Worm (Caenorhabditis elegans) whole organism, L4 larva: ENCODE results near the gene gpdh-2.

Source experiments
- F10B5.3 ChIP-seq: sonication (generic microtip); optimal IDR thresholded peaks from 2 replicates; lab custom pipeline; 2016; ENCODE audit warnings: mild to moderate bottlenecking, missing genetic modification characterization, missing compliant biosample characterization
- F37D6.2 ChIP-seq: sonication (generic microtip); optimal IDR thresholded peaks from 2 replicates; lab custom pipeline; 2016; ENCODE audit warnings: mild to moderate bottlenecking, missing genetic modification characterization, missing compliant biosample characterization
- F44E2.7 ChIP-seq: fragments of 200-800 bp; sonication (Bioruptor generic); IDR thresholded peaks from 2 replicates; pipeline ENCODE4 v2.1.2; 2022; ENCODE audit warnings: missing genetic modification characterization, missing compliant biosample characterization
- T20F7.1 ChIP-seq: fragments of 200-800 bp; sonication (Bioruptor generic); optimal IDR thresholded peaks from 2 replicates; lab custom pipeline; 2018; ENCODE audit warnings: mild to moderate bottlenecking, missing genetic modification characterization, missing compliant biosample characterization
- T26A8.4 ChIP-seq: fragments of 200-800 bp; sonication (Bioruptor generic); IDR thresholded peaks from 2 replicates; pipeline ENCODE4 v1.3.6; 2022; ENCODE audit warnings: missing genetic modification characterization, missing compliant biosample characterization
- Y105C5A.15 ChIP-seq: fragments of 200-800 bp; sonication (Bioruptor generic); IDR thresholded peaks from 2 replicates; pipeline ENCODE4 v1.3.6; 2022; ENCODE audit warnings: missing genetic modification characterization, missing compliant biosample characterization
- Y48G9A.11 ChIP-seq: fragments of 200-800 bp; sonication (Bioruptor generic); IDR thresholded peaks from 2 replicates; pipeline ENCODE4 v1.3.6; 2022; ENCODE audit warnings: missing genetic modification reagents, missing genetic modification characterization, missing compliant biosample characterization
- Y5F2A.4 ChIP-seq: fragments of 200-800 bp; sonication (Bioruptor generic); optimal IDR thresholded peaks from 2 replicates; lab custom pipeline; 2018; ENCODE audit warnings: mild to moderate bottlenecking, missing genetic modification characterization, missing compliant biosample characterization
- ZK337.2 ChIP-seq: fragments of 200-800 bp; sonication (Bioruptor generic); IDR thresholded peaks from 2 replicates; pipeline ENCODE4 v1.3.6; 2022; ENCODE audit warnings: missing genetic modification reagents, missing genetic modification characterization, missing compliant biosample characterization
- aha-1 ChIP-seq: fragments of 150-350 bp; peaks from one replicate; lab custom pipeline; 2014; ENCODE audit warnings: missing biosample characterization, missing genetic modification characterization
- ama-1 ChIP-seq: fragments of 150-350 bp; optimal IDR thresholded peaks from 2 replicates; lab custom pipeline; 2014; ENCODE audit warnings: inconsistent platforms, mixed read lengths
- arid-1 ChIP-seq: fragments of 200-800 bp; sonication (Bioruptor generic); conservative IDR thresholded peaks from 2 replicates; pipeline ENCODE4 v1.3.6; 2022; ENCODE audit warnings: missing genetic modification reagents, missing genetic modification characterization, missing compliant biosample characterization
- ceh-20 ChIP-seq: fragments of 200-800 bp; sonication (Bioruptor generic); IDR thresholded peaks from 2 replicates; pipeline ENCODE4 v1.3.6; 2022; ENCODE audit warnings: missing genetic modification reagents, missing genetic modification characterization, missing compliant biosample characterization
- ceh-44 ChIP-seq: fragments of 200-800 bp; sonication (Bioruptor generic); IDR thresholded peaks from 2 replicates; pipeline ENCODE4 v1.3.6; 2022; ENCODE audit warnings: missing genetic modification reagents, missing genetic modification characterization, missing compliant biosample characterization
- ceh-62 ChIP-seq: sonication (generic microtip); optimal IDR thresholded peaks from 2 replicates; lab custom pipeline; 2017; ENCODE audit warnings: missing biosample characterization, missing genetic modification characterization
- ceh-82 ChIP-seq: sonication (generic microtip); optimal IDR thresholded peaks from 2 replicates; lab custom pipeline; 2017; ENCODE audit warnings: missing biosample characterization, missing genetic modification characterization
- daf-16 ChIP-seq, 3 experiments: sonication (generic microtip); optimal IDR thresholded peaks; 2 replicates each; lab custom pipeline; 2016 to 2017; ENCODE audit warnings: missing genetic modification characterization in 3 of 3, missing genetic modification reagents in 3 of 3, mild to moderate bottlenecking in 2 of 3, missing compliant biosample characterization in 2 of 3, missing biosample characterization in 1 of 3, moderate library complexity in 1 of 3
- daf-8 ChIP-seq: fragments of 200-800 bp; sonication (Bioruptor generic); IDR thresholded peaks from 2 replicates; pipeline ENCODE4 v1.3.6; 2022; ENCODE audit warnings: missing genetic modification characterization, missing compliant biosample characterization
- dmd-8 ChIP-seq: fragments of 200-800 bp; sonication (Bioruptor generic); IDR thresholded peaks from 2 replicates; pipeline ENCODE4 v1.3.6; 2022; ENCODE audit warnings: missing genetic modification characterization, missing compliant biosample characterization
- dmd-9 ChIP-seq: fragments of 200-800 bp; sonication (Bioruptor generic); IDR thresholded peaks from 2 replicates; pipeline ENCODE4 v1.3.6; 2022; ENCODE audit warnings: missing genetic modification reagents, missing genetic modification characterization, missing compliant biosample characterization
- dpl-1 ChIP-seq: fragments of 150-350 bp; optimal IDR thresholded peaks from 2 replicates; lab custom pipeline; 2014; ENCODE audit warnings: missing biosample characterization, missing genetic modification reagents, missing genetic modification characterization
- hlh-30 ChIP-seq: sonication (generic microtip); optimal IDR thresholded peaks from 2 replicates; lab custom pipeline; 2017; ENCODE audit warnings: antibody characterized with exemption, mild to moderate bottlenecking, missing genetic modification characterization, missing compliant biosample characterization; ENCODE audit not compliant: insufficient read depth
- lin-1 ChIP-seq: fragments of 200-800 bp; sonication (Bioruptor generic); IDR thresholded peaks from 2 replicates; pipeline ENCODE4 v1.3.6; 2022; ENCODE audit warnings: missing genetic modification reagents, missing genetic modification characterization, missing compliant biosample characterization
- lin-15B ChIP-seq: fragments of 150-350 bp; sonication (generic microtip); optimal IDR thresholded peaks from 3 replicates; lab custom pipeline; 2014; ENCODE audit warnings: missing biosample characterization, missing genetic modification characterization
- lin-38 ChIP-seq: fragments of 200-800 bp; sonication (Bioruptor generic); IDR thresholded peaks from 2 replicates; pipeline ENCODE4 v1.3.6; 2022; ENCODE audit warnings: missing genetic modification reagents, missing genetic modification characterization, missing compliant biosample characterization
- lin-39 ChIP-seq: fragments of 150-350 bp; optimal IDR thresholded peaks from 2 replicates; lab custom pipeline; 2014; ENCODE audit warnings: missing biosample characterization, missing genetic modification reagents, missing genetic modification characterization
- madf-5 ChIP-seq, 2 experiments: fragments of 200-800 bp; sonication (Bioruptor generic); IDR thresholded peaks; 2 replicates each; pipeline ENCODE4 v1.3.6; 2022; ENCODE audit warnings: missing compliant biosample characterization in 2 of 2, missing genetic modification characterization in 2 of 2
- madf-9 ChIP-seq: fragments of 200-800 bp; sonication (Bioruptor generic); conservative IDR thresholded peaks from 2 replicates; pipeline ENCODE4 v1.3.6; 2022; ENCODE audit warnings: missing genetic modification reagents, missing genetic modification characterization, missing compliant biosample characterization
- mdt-29 ChIP-seq: fragments of 200-800 bp; sonication (Bioruptor generic); IDR thresholded peaks from 2 replicates; pipeline ENCODE4 v1.3.6; 2022; ENCODE audit warnings: missing genetic modification reagents, missing genetic modification characterization, missing compliant biosample characterization
- mep-1 ChIP-seq: fragments of 150-350 bp; sonication (generic microtip); optimal IDR thresholded peaks from 3 replicates; lab custom pipeline; 2014; ENCODE audit warnings: missing biosample characterization, missing genetic modification characterization
- mes-2 ChIP-seq: sonication (generic microtip); optimal IDR thresholded peaks from 2 replicates; lab custom pipeline; 2016; ENCODE audit warnings: missing genotype, mild to moderate bottlenecking, missing genetic modification characterization, missing compliant biosample characterization; ENCODE audit not compliant: poor library complexity, severe bottlenecking
- nhr-11 ChIP-seq: fragments of 150-350 bp; optimal IDR thresholded peaks from 2 replicates; lab custom pipeline; 2014; ENCODE audit warnings: missing biosample characterization, missing genetic modification characterization
- nhr-237 ChIP-seq: sonication (generic microtip); optimal IDR thresholded peaks from 2 replicates; lab custom pipeline; 2017; ENCODE audit warnings: missing biosample characterization, missing genetic modification characterization
- nhr-48 ChIP-seq: sonication (generic microtip); optimal IDR thresholded peaks from 2 replicates; lab custom pipeline; 2016; ENCODE audit warnings: mild to moderate bottlenecking, missing genetic modification characterization, missing compliant biosample characterization
- nhr-6 ChIP-seq: fragments of 150-350 bp; optimal IDR thresholded peaks from 2 replicates; lab custom pipeline; 2014; ENCODE audit warnings: missing biosample characterization, missing genetic modification characterization
- nhr-77 ChIP-seq: fragments of 150-350 bp; optimal IDR thresholded peaks from 2 replicates; lab custom pipeline; 2014; ENCODE audit warnings: missing biosample characterization, missing genetic modification characterization
- php-3 ChIP-seq: fragments of 200-800 bp; sonication (Bioruptor generic); IDR thresholded peaks from 2 replicates; pipeline ENCODE4 v1.3.6; 2022; ENCODE audit warnings: missing genetic modification reagents, missing genetic modification characterization, missing compliant biosample characterization
- saeg-2 ChIP-seq: fragments of 200-800 bp; sonication (Bioruptor generic); IDR thresholded peaks from 2 replicates; pipeline ENCODE4 v1.3.6; 2022; ENCODE audit warnings: missing genetic modification reagents, missing genetic modification characterization, missing compliant biosample characterization
- set-16 ChIP-seq: fragments of 200-800 bp; sonication (Bioruptor generic); IDR thresholded peaks from 2 replicates; pipeline ENCODE4 v1.3.6; 2022; ENCODE audit warnings: missing genetic modification reagents, missing genetic modification characterization, missing compliant biosample characterization
- skn-1 ChIP-seq: fragments of 150-350 bp; optimal IDR thresholded peaks from 2 replicates; lab custom pipeline; 2014; ENCODE audit warnings: missing biosample characterization, missing genetic modification characterization
- tra-1 ChIP-seq: fragments of 200-800 bp; sonication (Bioruptor generic); IDR thresholded peaks from 2 replicates; pipeline ENCODE4 v1.3.6; 2022; ENCODE audit warnings: missing genetic modification reagents, missing genetic modification characterization, missing compliant biosample characterization
- vab-7 ChIP-seq: fragments of 200-800 bp; sonication (Bioruptor generic); IDR thresholded peaks from 2 replicates; pipeline ENCODE4 v1.3.6; 2022; ENCODE audit warnings: missing genetic modification reagents, missing genetic modification characterization, missing compliant biosample characterization
- zfp-3 ChIP-seq: fragments of 200-800 bp; sonication (Bioruptor generic); conservative IDR thresholded peaks from 2 replicates; pipeline ENCODE4 v1.3.6; 2022; ENCODE audit warnings: missing genetic modification reagents, missing genetic modification characterization, missing compliant biosample characterization
- zip-11 ChIP-seq: fragments of 200-800 bp; sonication (Bioruptor generic); IDR thresholded peaks from 2 replicates; pipeline ENCODE4 v1.3.6; 2022; ENCODE audit warnings: missing genetic modification characterization, missing compliant biosample characterization

The gpdh-2 gene

ce11 chrIII:9854960-9855359, 4.0 kb downstream of the gpdh-2 start:
- TF ChIP-seq nhr-48 (no peak), ceh-62 (tag; lab: Kevin White, UChicago) (no peak), ama-1 (no peak), arid-1 (GFP tag; lab: Robert Waterston, UW) (no peak), aha-1 (tag; lab: Kevin White, UChicago) (peak; percentile 88), ceh-44 (GFP tag; lab: Robert Waterston, UW) (no peak), dmd-8 (GFP tag; lab: Robert Waterston, UW) (no peak), madf-9 (GFP tag; lab: Robert Waterston, UW) (no peak), lin-39 (tag; lab: Kevin White, UChicago) (no peak)
- TF ChIP-seq, all 104 proteins: peak for 1

DNA sequence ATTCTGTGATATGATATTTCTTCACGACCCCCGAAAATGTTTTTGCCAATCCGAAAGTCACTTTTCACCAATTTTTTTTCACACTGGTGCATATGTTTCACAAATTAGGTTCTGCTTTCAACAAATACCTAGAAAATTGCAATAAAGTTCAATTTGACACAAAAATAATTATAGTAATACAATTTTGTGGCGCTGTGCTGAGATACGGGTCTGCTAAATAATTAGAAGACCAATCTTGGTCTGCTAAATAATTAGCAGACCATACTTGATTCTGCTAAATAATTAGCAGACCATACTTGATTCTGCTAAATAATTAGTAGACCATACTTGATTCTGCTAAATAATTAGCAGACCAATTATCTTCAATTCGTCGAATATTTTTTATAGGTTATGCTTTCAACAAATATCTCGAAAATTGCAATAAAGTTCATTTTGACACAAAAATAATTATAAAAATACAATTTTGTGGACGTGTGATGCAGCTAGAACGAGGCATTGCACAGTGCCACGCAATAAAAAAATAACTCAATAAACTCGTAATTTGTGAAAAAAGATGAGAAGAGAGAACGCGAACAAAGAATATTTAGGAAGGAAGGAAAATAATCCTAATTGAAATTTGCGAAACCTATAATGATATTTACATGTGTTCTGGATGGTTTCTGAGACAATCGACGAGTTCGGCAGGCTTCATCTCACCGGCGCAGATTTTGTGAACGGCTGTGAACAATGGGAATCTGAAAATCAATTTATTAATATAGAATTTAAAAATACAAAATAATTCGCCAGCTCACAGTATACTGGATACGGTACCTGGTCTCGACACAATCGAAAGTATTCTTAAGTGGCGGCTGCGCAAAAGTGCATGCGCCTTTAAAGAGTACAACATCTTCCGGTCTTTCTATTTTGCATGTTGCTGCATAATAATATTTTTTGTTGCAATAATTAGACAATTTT, 5.0 kb downstream of the gpdh-2 start:
- TF ChIP-seq ZK337.2 = no peak
- TF ChIP-seq nhr-11 (tag; lab: Kevin White, UChicago) = no peak
- TF ChIP-seq lin-1 (GFP tag; lab: Robert Waterston, UW) = 0 out of 2 replicates have a peak, but pooled peaks have one; percentile 17
- TF ChIP-seq madf-5 (GFP tag; IDR thresholded peaks at IDR 0.05; lab: Robert Waterston, UW) = no peak
- TF ChIP-seq dmd-9 (GFP tag; lab: Robert Waterston, UW) = no peak
- TF ChIP-seq mdt-29 (GFP tag; lab: Robert Waterston, UW) = no peak
- TF ChIP-seq ceh-62 (tag; lab: Kevin White, UChicago) = no peak
- TF ChIP-seq tra-1 (GFP tag; lab: Robert Waterston, UW) = no peak
- TF ChIP-seq dpl-1 (GFP tag; lab: Kevin White, UChicago) = no peak
- peak; percentile 40 for TF ChIP-seq T20F7.1 (GFP tag; lab: Kevin White, UChicago)
- TF ChIP-seq Y5F2A.4 (GFP tag; lab: Kevin White, UChicago) = no peak
- no peak for TF ChIP-seq daf-16 (GFP tag; optimal IDR thresholded peaks at IDR 0.05; lab: Kevin White, UChicago)
- TF ChIP-seq daf-16 (tag; optimal IDR thresholded peaks at IDR 0.05; lab: Kevin White, UChicago) = peak; percentile 1
- no peak for TF ChIP-seq lin-15B (tag; lab: Kevin White, UChicago)
- TF ChIP-seq Y48G9A.11 = no peak
- TF ChIP-seq lin-38 = peak; percentile 13; the same call in 1 of the 2 replicates
- no peak for TF ChIP-seq nhr-6
- no peak for TF ChIP-seq F10B5.3 (tag; lab: Kevin White, UChicago)
- TF ChIP-seq ceh-82 = no peak
- TF ChIP-seq php-3 (GFP tag; lab: Robert Waterston, UW) = 0 out of 2 replicates have a peak, but pooled peaks have one; percentile 35
- TF ChIP-seq nhr-237 = no peak
- TF ChIP-seq mep-1 = peak; percentile 48
- peak; percentile 59; the same call in 1 of the 2 replicates for TF ChIP-seq zfp-3 (GFP tag; lab: Robert Waterston, UW)
- TF ChIP-seq Y105C5A.15 (GFP tag; lab: Robert Waterston, UW) = 0 out of 2 replicates have a peak, but pooled peaks have one; percentile 27
- TF ChIP-seq nhr-77 = no peak
- TF ChIP-seq ceh-20 (GFP tag; lab: Robert Waterston, UW) = no peak
- TF ChIP-seq mes-2 (tag; lab: Kevin White, UChicago) = peak; percentile 18
- TF ChIP-seq daf-8 = no peak
- no peak for TF ChIP-seq F44E2.7 (GFP tag; lab: Robert Waterston, UW)
- TF ChIP-seq aha-1 (tag; lab: Kevin White, UChicago) = peak; percentile 1

- TF ChIP-seq skn-1 (tag; lab: Kevin White, UChicago) (no peak), set-16 (0 out of 2 replicates have a peak, but pooled peaks have one; percentile 17), T26A8.4 (GFP tag; lab: Robert Waterston, UW) (no peak), aha-1 (tag; lab: Kevin White, UChicago) (peak; percentile 54), saeg-2 (no peak), F44E2.7 (GFP tag; lab: Robert Waterston, UW) (no peak), zip-11 (GFP tag; lab: Robert Waterston, UW) (no peak), hlh-30 (peak; percentile 13), mep-1 (peak; percentile 8), F37D6.2 (tag; lab: Kevin White, UChicago) (no peak), vab-7 (no peak), madf-9 (GFP tag; lab: Robert Waterston, UW) (no peak)
These were observed 7.4 kb downstream of the gpdh-2 start, which contains the start of gene K11H3.3 for ce11 chrIII:9851547-9851946. Gene K11H3.3 (plus strand): TSS chrIII:9851854.
